Fruit fly (Drosophila melanogaster) whole organism, prepupa: ENCODE data around the gene prtp.
"Not testable (repeated sequence)": the region's sequence is repeated elsewhere in the genome, so short reads cannot be mapped to it uniquely, and the experiment has no call there.

Experiments
- Blimp-1 ChIP-seq: fragments of 200-800 bp; sonication (Bioruptor generic); optimal IDR thresholded peaks from 3 replicates; lab custom pipeline; 2017; ENCODE audit warnings: missing biosample characterization, missing genetic modification characterization, mild to moderate bottlenecking, moderate library complexity, missing genetic modification reagents
- CG10631 ChIP-seq: fragments of 200-800 bp; sonication (Bioruptor generic); optimal IDR thresholded peaks from 2 replicates; lab custom pipeline; 2016; ENCODE audit warnings: missing biosample characterization, missing genetic modification characterization
- CG10669 ChIP-seq: fragments of 200-800 bp; sonication (Bioruptor generic); optimal IDR thresholded peaks from 3 replicates; lab custom pipeline; 2018; ENCODE audit warnings: missing biosample characterization, mild to moderate bottlenecking, missing genetic modification characterization, moderate library complexity
- CG11294 ChIP-seq: fragments of 200-800 bp; sonication (Bioruptor generic); IDR thresholded peaks from 2 replicates; pipeline ENCODE4 v1.3.6; 2022; ENCODE audit warnings: missing biosample characterization, missing genetic modification characterization
- CG1621 ChIP-seq: fragments of 200-800 bp; sonication (Bioruptor generic); optimal IDR thresholded peaks from 3 replicates; lab custom pipeline; 2018; ENCODE audit warnings: missing biosample characterization, mild to moderate bottlenecking, missing genetic modification characterization
- CG31627 ChIP-seq: fragments of 200-800 bp; sonication (Bioruptor generic); optimal IDR thresholded peaks from 3 replicates; lab custom pipeline; 2016; ENCODE audit warnings: missing biosample characterization, missing genetic modification characterization
- CG32006 ChIP-seq: fragments of 200-800 bp; sonication (Bioruptor generic); optimal IDR thresholded peaks from 3 replicates; lab custom pipeline; 2017; ENCODE audit warnings: missing biosample characterization, mild to moderate bottlenecking, missing genetic modification characterization
- CG34406 ChIP-seq: fragments of 200-800 bp; sonication (Bioruptor generic); optimal IDR thresholded peaks from 3 replicates; lab custom pipeline; 2016; ENCODE audit warnings: missing biosample characterization, missing genetic modification characterization
- CG3919 ChIP-seq: fragments of 200-800 bp; sonication (Bioruptor generic); optimal IDR thresholded peaks from 3 replicates; lab custom pipeline; 2016; ENCODE audit warnings: missing biosample characterization, missing genetic modification characterization
- CG4318 ChIP-seq: fragments of 200-800 bp; sonication (Bioruptor generic); optimal IDR thresholded peaks from 3 replicates; lab custom pipeline; 2017; ENCODE audit warnings: missing biosample characterization, mild to moderate bottlenecking, missing genetic modification characterization
- CG6792 ChIP-seq: fragments of 200-800 bp; sonication (Bioruptor generic); optimal IDR thresholded peaks from 3 replicates; lab custom pipeline; 2016; ENCODE audit warnings: missing biosample characterization, missing genetic modification characterization
- CG6808 ChIP-seq: fragments of 200-800 bp; sonication (Bioruptor generic); optimal IDR thresholded peaks from 3 replicates; lab custom pipeline; 2017; ENCODE audit warnings: missing biosample characterization, missing genetic modification characterization, mild to moderate bottlenecking, moderate library complexity, missing genetic modification reagents
- CG7368 ChIP-seq: fragments of 200-800 bp; sonication (Bioruptor generic); optimal IDR thresholded peaks from 3 replicates; lab custom pipeline; 2016; ENCODE audit warnings: missing biosample characterization, missing genetic modification characterization
- CG8119 ChIP-seq: fragments of 200-800 bp; sonication (Bioruptor generic); IDR thresholded peaks from 3 replicates; pipeline ENCODE4 v1.3.6; 2022; ENCODE audit warnings: missing biosample characterization, missing genetic modification characterization
- CG9139 ChIP-seq: fragments of 200-800 bp; sonication (Bioruptor generic); optimal IDR thresholded peaks from 3 replicates; lab custom pipeline; 2017; ENCODE audit warnings: missing biosample characterization, mild to moderate bottlenecking, missing genetic modification characterization
- Eip75B ChIP-seq: fragments of 200-800 bp; sonication (Bioruptor generic); optimal IDR thresholded peaks from 3 replicates; lab custom pipeline; 2016; ENCODE audit warnings: missing biosample characterization, missing genetic modification characterization
- Eip78C ChIP-seq: fragments of 200-800 bp; sonication (Bioruptor generic); peaks from one replicate; lab custom pipeline; 2016; ENCODE audit warnings: missing biosample characterization, missing genetic modification characterization
- Ets21C ChIP-seq: fragments of 200-800 bp; sonication (Bioruptor generic); optimal IDR thresholded peaks from 3 replicates; lab custom pipeline; 2016; ENCODE audit warnings: missing biosample characterization, missing genetic modification characterization
- Ets96B ChIP-seq: fragments of 200-800 bp; optimal IDR thresholded peaks from 2 replicates; lab custom pipeline; 2019; ENCODE audit warnings: missing biosample characterization, mild to moderate bottlenecking, missing genetic modification characterization, moderate library complexity
- Hr39 ChIP-seq: fragments of 200-800 bp; sonication (Bioruptor generic); optimal IDR thresholded peaks from 2 replicates; lab custom pipeline; 2016; ENCODE audit warnings: missing biosample characterization, missing genetic modification characterization
- Lpt ChIP-seq: fragments of 200-800 bp; sonication (Bioruptor generic); optimal IDR thresholded peaks from 3 replicates; lab custom pipeline; 2016; ENCODE audit warnings: missing biosample characterization, missing genetic modification characterization
- Met ChIP-seq: fragments of 200-800 bp; sonication (Bioruptor generic); optimal IDR thresholded peaks from 3 replicates; lab custom pipeline; 2016; ENCODE audit warnings: missing biosample characterization, missing genetic modification characterization
- OdsH ChIP-seq: fragments of 200-800 bp; sonication (Bioruptor generic); optimal IDR thresholded peaks from 3 replicates; lab custom pipeline; 2016; ENCODE audit warnings: missing biosample characterization, missing genetic modification characterization
- Sox102F ChIP-seq: fragments of 200-800 bp; sonication (Bioruptor generic); optimal IDR thresholded peaks from 2 replicates; lab custom pipeline; 2016; ENCODE audit warnings: missing biosample characterization, mild to moderate bottlenecking, missing genetic modification characterization
- acj6 ChIP-seq: fragments of 200-800 bp; sonication (Bioruptor generic); optimal IDR thresholded peaks from 3 replicates; lab custom pipeline; 2016; ENCODE audit warnings: missing biosample characterization, missing genetic modification characterization
- cyc ChIP-seq: fragments of 200-800 bp; sonication (Bioruptor generic); optimal IDR thresholded peaks from 3 replicates; lab custom pipeline; 2016; ENCODE audit warnings: missing biosample characterization, missing genetic modification characterization
- fkh ChIP-seq: fragments of 200-800 bp; sonication (Bioruptor generic); optimal IDR thresholded peaks from 3 replicates; lab custom pipeline; 2017; ENCODE audit warnings: missing biosample characterization, mild to moderate bottlenecking, missing genetic modification characterization, moderate library complexity
- lz ChIP-seq: fragments of 200-800 bp; sonication (Bioruptor generic); optimal IDR thresholded peaks from 3 replicates; lab custom pipeline; 2016; ENCODE audit warnings: missing biosample characterization, missing genetic modification characterization
- pdm3 ChIP-seq: fragments of 200-800 bp; sonication (Bioruptor generic); optimal IDR thresholded peaks from 3 replicates; lab custom pipeline; 2016; ENCODE audit warnings: missing biosample characterization, missing genetic modification characterization
- salr ChIP-seq, 2 experiments: fragments of 200-800 bp; sonication (Bioruptor generic); optimal IDR thresholded peaks; 3 replicates each; lab custom pipeline; 2016 to 2018; ENCODE audit warnings: missing biosample characterization in 2 of 2, missing genetic modification characterization in 2 of 2, mild to moderate bottlenecking in 1 of 2
- spab ChIP-seq: fragments of 200-800 bp; sonication (Bioruptor generic); optimal IDR thresholded peaks from 2 replicates; lab custom pipeline; 2017; ENCODE audit warnings: missing biosample characterization, mild to moderate bottlenecking, missing genetic modification characterization, missing genetic modification reagents
- ss ChIP-seq, 2 experiments: fragments of 200-800 bp; sonication (Bioruptor generic); optimal IDR thresholded peaks; 2 replicates in 1 of 2; 3 replicates in 1 of 2; lab custom pipeline; 2017 to 2018; ENCODE audit warnings: mild to moderate bottlenecking in 2 of 2, missing biosample characterization in 2 of 2, missing genetic modification characterization in 2 of 2, moderate library complexity in 1 of 2
- topi ChIP-seq: fragments of 200-800 bp; sonication (Bioruptor generic); optimal IDR thresholded peaks from 3 replicates; lab custom pipeline; 2016; ENCODE audit warnings: missing biosample characterization, missing genetic modification characterization
- vri ChIP-seq: fragments of 200-800 bp; sonication (Bioruptor generic); optimal IDR thresholded peaks from 3 replicates; lab custom pipeline; 2016; ENCODE audit warnings: missing biosample characterization, mild to moderate bottlenecking, missing genetic modification characterization

The prtp gene

DNA sequence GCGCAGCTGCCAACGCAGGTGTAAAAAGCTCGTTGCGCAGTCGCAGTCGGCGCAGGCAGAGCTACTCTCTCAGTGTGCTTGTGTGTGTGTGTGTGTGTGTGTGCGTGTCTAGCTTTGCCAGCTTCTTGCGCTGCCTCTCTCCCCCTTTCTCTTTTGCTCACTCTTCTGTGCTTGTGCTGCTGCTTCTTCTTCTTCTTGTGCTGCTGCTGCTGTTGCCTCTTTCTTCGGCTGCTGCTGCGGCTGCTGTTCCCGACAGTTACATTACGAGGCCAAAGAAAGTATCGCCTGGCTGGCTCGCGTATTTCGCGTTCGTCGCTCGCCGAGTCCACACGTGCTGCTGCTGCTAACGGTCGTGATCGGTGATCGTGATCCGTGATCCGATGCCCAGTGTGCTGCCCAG is 37.4 kb downstream of the prtp start, which contains the start of gene m:
Gene m, plus strand, starts transcription at position 301 of the 400 bp plus-strand sequence.
- not testable (repeated sequence) for TF ChIP-seq salr (GFP tag; optimal IDR thresholded peaks at IDR 0.05; lab: Kevin White, UChicago); acj6 (GFP tag; lab: Kevin White, UChicago); CG3919 (GFP tag; lab: Kevin White, UChicago)
- TF ChIP-seq, all 60 proteins: peak for 0; not testable (repeated sequence) for 60

DNA sequence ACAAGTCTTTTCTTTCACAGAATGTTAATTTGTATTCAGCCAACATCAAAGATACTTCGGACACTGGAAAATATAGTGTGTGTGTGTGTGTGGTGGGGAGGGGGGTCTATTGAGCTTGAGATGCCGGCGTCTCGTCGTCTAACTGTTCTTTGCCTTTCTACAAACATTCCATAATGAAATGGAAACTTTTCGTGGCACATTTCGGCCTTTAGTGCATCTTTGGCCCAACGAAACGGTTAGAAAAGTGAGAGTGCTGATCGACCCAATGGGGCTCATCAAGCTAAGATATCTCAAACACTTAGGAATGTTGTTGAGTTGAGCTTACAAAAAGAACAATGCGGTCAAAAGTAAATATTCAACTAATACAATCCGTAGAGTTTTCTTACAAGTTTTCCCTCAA is 40.3 kb downstream of the prtp start:
- TF ChIP-seq lz (GFP tag; lab: Kevin White, UChicago) (no peak), fkh (GFP tag; lab: Kevin White, UChicago) (no peak), CG6808 (GFP tag; lab: Kevin White, UChicago) (no peak), pdm3 (GFP tag; lab: Kevin White, UChicago) (no peak), CG4318 (GFP tag; lab: Kevin White, UChicago) (no peak), vri (no peak), ss (GFP tag; optimal IDR thresholded peaks at IDR 0.05; lab: Kevin White, UChicago) (no peak), acj6 (GFP tag; lab: Kevin White, UChicago) (no peak), OdsH (GFP tag; lab: Kevin White, UChicago) (no peak), Met (no peak), salr (GFP tag; optimal IDR thresholded peaks at IDR 0.05; lab: Kevin White, UChicago) (no peak)

DNA sequence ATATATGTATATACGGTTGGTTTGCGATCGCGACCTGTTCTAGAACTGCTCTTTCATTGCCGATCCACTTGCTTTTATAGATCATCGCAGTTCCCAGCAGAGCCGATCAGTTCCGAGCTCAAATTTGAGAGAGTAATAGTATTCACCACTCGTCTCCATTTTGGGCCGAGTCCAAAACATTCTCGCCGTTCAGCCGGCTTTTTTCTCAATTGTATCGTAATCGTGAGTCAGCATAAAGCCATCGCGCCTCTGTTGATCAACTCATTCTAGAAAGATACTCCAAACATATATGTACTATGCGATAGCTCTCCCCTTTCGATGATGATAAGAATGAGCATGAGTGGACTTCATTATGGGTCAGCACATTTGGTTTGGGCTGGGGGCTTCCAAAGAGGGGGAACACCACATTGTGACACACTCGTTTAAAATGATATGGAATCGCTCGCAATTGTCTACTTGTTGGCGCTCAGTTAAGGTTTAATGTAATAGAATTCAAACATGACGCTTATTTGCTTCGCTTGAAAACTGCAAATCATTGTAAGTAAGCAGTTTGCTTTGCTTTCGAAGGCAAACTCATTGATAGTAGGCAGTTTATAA is 48.1 kb downstream of the prtp start, which contains the start of gene CG9360:
Gene CG9360, minus strand, starts transcription at position 51 of the 597 bp plus-strand sequence.
- TF ChIP-seq CG31627 (no peak), Eip78C (GFP tag; lab: Kevin White, UChicago) (no peak), Eip75B (no peak), pdm3 (GFP tag; lab: Kevin White, UChicago) (no peak), Sox102F (GFP tag; lab: Kevin White, UChicago) (no peak), CG1621 (tag; lab: Kevin White, UChicago) (no peak), Hr39 (GFP tag; lab: Kevin White, UChicago) (no peak), Lpt (GFP tag; lab: Kevin White, UChicago) (no peak), topi (GFP tag; lab: Kevin White, UChicago) (no peak), CG11294 (GFP tag; lab: Robert Waterston, UW) (no peak), ss (GFP tag; optimal IDR thresholded peaks at IDR 0.05; lab: Kevin White, UChicago) (no peak), Ets21C (GFP tag; lab: Kevin White, UChicago) (no peak), CG8119 (GFP tag; lab: Robert Waterston, UW) (no peak)

DNA sequence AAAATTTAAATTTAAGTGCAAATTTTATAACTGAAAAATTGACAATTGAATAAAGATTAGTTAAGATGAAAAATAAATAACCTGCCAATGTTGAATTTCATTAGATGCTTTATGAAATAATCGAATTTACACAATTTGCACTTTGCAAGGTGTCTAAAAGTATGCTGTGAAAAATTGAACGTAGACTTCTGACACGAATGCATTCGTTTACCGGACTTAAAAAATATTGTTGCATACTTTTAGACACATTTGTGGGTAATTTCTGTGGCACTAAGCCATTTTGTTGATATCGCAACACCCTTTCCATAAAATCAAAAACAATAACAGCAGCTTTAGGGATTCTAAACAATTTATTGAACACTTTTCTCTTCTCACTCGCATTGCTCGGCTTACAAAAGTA is 52.9 kb downstream of the prtp start:
- no peak for TF ChIP-seq spab (GFP tag; lab: Kevin White, UChicago)
- TF ChIP-seq CG8119 (GFP tag; lab: Robert Waterston, UW): no peak
- TF ChIP-seq CG31627: no peak
- TF ChIP-seq CG7368 (GFP tag; lab: Kevin White, UChicago): no peak
- no peak for TF ChIP-seq CG34406 (GFP tag; lab: Kevin White, UChicago)
- TF ChIP-seq CG10631: no peak
- no peak for TF ChIP-seq CG10669 (GFP tag; lab: Kevin White, UChicago)
- TF ChIP-seq CG6792: no peak
- TF ChIP-seq CG3919 (GFP tag; lab: Kevin White, UChicago): no peak
- no peak for TF ChIP-seq CG9139
- TF ChIP-seq Ets96B (tag; lab: Kevin White, UChicago): no peak
- no peak for TF ChIP-seq cyc (GFP tag; lab: Kevin White, UChicago)
- TF ChIP-seq CG32006: no peak
- no peak for TF ChIP-seq acj6 (GFP tag; lab: Kevin White, UChicago)
- TF ChIP-seq Sox102F (GFP tag; lab: Kevin White, UChicago): no peak
- no peak for TF ChIP-seq Eip78C (GFP tag; lab: Kevin White, UChicago)
- no peak for TF ChIP-seq Blimp-1 (GFP tag; lab: Kevin White, UChicago)
